ENCODE assay signal across 1 fruit fly cellular context in genomic region chrX:21306485-21307142, dm6.
TF ChIP-seq lines count a peak whose summit lies in the region.

Abca3 (minus strand) TSS chrX:21306665.

TF ChIP-seq in whole organism, embryonic, 481 proteins besides CTCF, POLR2A, EP300 and RAD21 (continued from another document and continues in another):
- TF ChIP-seq CG14441 (GFP tag; IDR thresholded peaks at IDR 0.05; lab: Robert Waterston, UW): no peak
- TF ChIP-seq CG7928 (GFP tag; optimal IDR thresholded peaks at IDR 0.05; lab: Kevin White, UChicago): peak; percentile 33
- TF ChIP-seq CG7963 (GFP tag; IDR thresholded peaks at IDR 0.05; lab: Robert Waterston, UW; ENCODE audit: partially characterized antibody): no peak
- TF ChIP-seq Atf6 (GFP tag; IDR thresholded peaks at IDR 0.05; lab: Robert Waterston, UW): peak; percentile 75; the same call in 1 of the 2 replicates
- TF ChIP-seq CG10267 (tag; optimal IDR thresholded peaks at IDR 0.05; lab: Kevin White, UChicago): peak; percentile 55
- TF ChIP-seq ERR (GFP tag; optimal IDR thresholded peaks at IDR 0.05; lab: Kevin White, UChicago): peak; percentile 27
- no peak for TF ChIP-seq Oaz (GFP tag; IDR thresholded peaks at IDR 0.05; lab: Robert Waterston, UW)
- peak; percentile 11 for TF ChIP-seq Mad (GFP tag; optimal IDR thresholded peaks at IDR 0.05; lab: Kevin White, UChicago)
- peak; percentile 41 for TF ChIP-seq CG10431 (GFP tag; optimal IDR thresholded peaks at IDR 0.05; lab: Kevin White, UChicago)
- TF ChIP-seq CG10366 (GFP tag; IDR thresholded peaks at IDR 0.05; lab: Robert Waterston, UW): peak; percentile 21; the same call in 1 of the 2 replicates
- TF ChIP-seq dmrt11E (tag; optimal IDR thresholded peaks at IDR 0.05; lab: Kevin White, UChicago): peak; percentile 43
- peak; percentile 41; the same call in 1 of the 3 replicates for TF ChIP-seq CG11560 (tag; IDR thresholded peaks at IDR 0.05; lab: Robert Waterston, UW)
- no peak for TF ChIP-seq CG7987 (GFP tag; optimal IDR thresholded peaks at IDR 0.05; lab: Kevin White, UChicago)
- peak; percentile 74 for TF ChIP-seq CG15514 (GFP tag; optimal IDR thresholded peaks at IDR 0.05; lab: Kevin White, UChicago)
- TF ChIP-seq CG13296 (GFP tag; optimal IDR thresholded peaks at IDR 0.05; lab: Kevin White, UChicago): peak; percentile 65
- TF ChIP-seq Sox102F (GFP tag; optimal IDR thresholded peaks at IDR 0.05; lab: Kevin White, UChicago): peak; percentile 14
- TF ChIP-seq pb (GFP tag; optimal IDR thresholded peaks at IDR 0.05; lab: Kevin White, UChicago): peak; percentile 34
- TF ChIP-seq CG18764 (GFP tag; optimal IDR thresholded peaks at IDR 0.05; lab: Kevin White, UChicago): peak; percentile 4
- TF ChIP-seq Doc2 (GFP tag; IDR thresholded peaks at IDR 0.05; lab: Robert Waterston, UW): no peak
- no peak for TF ChIP-seq lbe (GFP tag; optimal IDR thresholded peaks at IDR 0.05; lab: Kevin White, UChicago)
- TF ChIP-seq Hr3 (GFP tag; optimal IDR thresholded peaks at IDR 0.05; lab: Kevin White, UChicago): peak; percentile 35
- no peak for TF ChIP-seq CG16779 (GFP tag; IDR thresholded peaks at IDR 0.05; lab: Robert Waterston, UW)
- TF ChIP-seq CG6683 (GFP tag; optimal IDR thresholded peaks at IDR 0.05; lab: Kevin White, UChicago): no peak
- TF ChIP-seq CG18599 (GFP tag; optimal IDR thresholded peaks at IDR 0.05; lab: Kevin White, UChicago): peak; percentile 84
- peak; percentile 66 for TF ChIP-seq CG9215 (GFP tag; IDR thresholded peaks at IDR 0.05; lab: Robert Waterston, UW)
- peak; percentile 16 for TF ChIP-seq Atf-2 (GFP tag; optimal IDR thresholded peaks at IDR 0.05; lab: Kevin White, UChicago)
- peak; percentile 30 for TF ChIP-seq CG12744 (GFP tag; optimal IDR thresholded peaks at IDR 0.05; lab: Kevin White, UChicago)
- peak; percentile 9 for TF ChIP-seq CG1603 (tag; optimal IDR thresholded peaks at IDR 0.05; lab: Kevin White, UChicago)
- no peak for TF ChIP-seq CG8765 (GFP tag; IDR thresholded peaks at IDR 0.05; lab: Robert Waterston, UW)
- TF ChIP-seq CG18476 (GFP tag; optimal IDR thresholded peaks at IDR 0.05; lab: Kevin White, UChicago): peak; percentile 3
- peak; percentile 54 for TF ChIP-seq wdn (GFP tag; IDR thresholded peaks at IDR 0.05; lab: Robert Waterston, UW)
- TF ChIP-seq amos (GFP tag; IDR thresholded peaks at IDR 0.05; lab: Robert Waterston, UW; ENCODE audit: partially characterized antibody): no peak; the same call in 1 of the 2 replicates
- TF ChIP-seq CG3407 (GFP tag; optimal IDR thresholded peaks at IDR 0.05; lab: Kevin White, UChicago): peak; percentile 25
- TF ChIP-seq so (GFP tag; IDR thresholded peaks at IDR 0.05; lab: Robert Waterston, UW): no peak
- no peak for TF ChIP-seq peb (GFP tag; IDR thresholded peaks at IDR 0.05; lab: Robert Waterston, UW)
- peak in 1 of 3 experiments; percentile 24 for TF ChIP-seq Stat92E (GFP tag; optimal IDR thresholded peaks at IDR 0.05; lab: Kevin White, UChicago)
- TF ChIP-seq crp (GFP tag; optimal IDR thresholded peaks at IDR 0.05; lab: Kevin White, UChicago): peak in 1 of 2 experiments; percentile 75
- TF ChIP-seq hth (optimal IDR thresholded peaks at IDR 0.05; lab: Kevin White, UChicago): no peak
- peak; percentile 66 for TF ChIP-seq scrt (GFP tag; optimal IDR thresholded peaks at IDR 0.05; lab: Kevin White, UChicago)
- TF ChIP-seq Fer3 (tag; optimal IDR thresholded peaks at IDR 0.05; lab: Kevin White, UChicago): peak; percentile 77
- TF ChIP-seq CG10543 (GFP tag; optimal IDR thresholded peaks at IDR 0.05; lab: Kevin White, UChicago): peak; percentile 78
- peak; percentile 53; the same call in 1 of the 2 replicates for TF ChIP-seq NFAT (GFP tag; IDR thresholded peaks at IDR 0.05; lab: Robert Waterston, UW)
- TF ChIP-seq HHEX (GFP tag; optimal IDR thresholded peaks at IDR 0.05; lab: Kevin White, UChicago): peak; percentile 47
- TF ChIP-seq CG31224 (GFP tag; IDR thresholded peaks at IDR 0.05; lab: Robert Waterston, UW): 0 out of 2 replicates have a peak, but pooled peaks have one; percentile 12
- TF ChIP-seq ind (GFP tag; optimal IDR thresholded peaks at IDR 0.05; lab: Kevin White, UChicago): peak; percentile 59
- no peak for TF ChIP-seq CG33213 (GFP tag; optimal IDR thresholded peaks at IDR 0.05; lab: Kevin White, UChicago)
- TF ChIP-seq NK7.1 (GFP tag; optimal IDR thresholded peaks at IDR 0.05; lab: Kevin White, UChicago): no peak
- peak; percentile 68 for TF ChIP-seq Ptx1 (GFP tag; IDR thresholded peaks at IDR 0.05; lab: Robert Waterston, UW)
- TF ChIP-seq Meics (GFP tag; optimal IDR thresholded peaks at IDR 0.05; lab: Kevin White, UChicago): peak; percentile 77
- TF ChIP-seq CG9609 (GFP tag; optimal IDR thresholded peaks at IDR 0.05; lab: Kevin White, UChicago): peak; percentile 62
- TF ChIP-seq hb (GFP tag; IDR thresholded peaks at IDR 0.05; lab: Robert Waterston, UW; ENCODE audit: partially characterized antibody): no peak
- peak; percentile 58 for TF ChIP-seq pfk (GFP tag; optimal IDR thresholded peaks at IDR 0.05; lab: Kevin White, UChicago)
- TF ChIP-seq ci (GFP tag; IDR thresholded peaks at IDR 0.05; lab: Robert Waterston, UW): no peak
- peak; percentile 33 to 39 for TF ChIP-seq chif (GFP tag; optimal IDR thresholded peaks at IDR 0.05; lab: Kevin White, UChicago)
- TF ChIP-seq CG13123 (GFP tag; optimal IDR thresholded peaks at IDR 0.05; lab: Kevin White, UChicago): no peak
- TF ChIP-seq dm (GFP tag; optimal IDR thresholded peaks at IDR 0.05; lab: Kevin White, UChicago): no peak
- no peak for TF ChIP-seq Ravus (GFP tag; IDR thresholded peaks at IDR 0.05; lab: Robert Waterston, UW)
- TF ChIP-seq CG6854 (GFP tag; optimal IDR thresholded peaks at IDR 0.05; lab: Kevin White, UChicago): no peak
- TF ChIP-seq caup (GFP tag; optimal IDR thresholded peaks at IDR 0.05; lab: Kevin White, UChicago; ENCODE audit: severe bottlenecking): peak; percentile 51
- peak; percentile 63 for TF ChIP-seq shn (GFP tag; optimal IDR thresholded peaks at IDR 0.05; lab: Kevin White, UChicago)
- no peak for TF ChIP-seq Hr39 (optimal IDR thresholded peaks at IDR 0.05; lab: Kevin White, UChicago)
- 0 out of 3 replicates have a peak, but pooled peaks have one; percentile 26 for TF ChIP-seq Opbp (GFP tag; IDR thresholded peaks at IDR 0.05; lab: Robert Waterston, UW; ENCODE audit: partially characterized antibody)
- no peak for TF ChIP-seq CG17802 (tag; optimal IDR thresholded peaks at IDR 0.05; lab: Kevin White, UChicago)
- peak; percentile 2 for TF ChIP-seq CG6254 (GFP tag; optimal IDR thresholded peaks at IDR 0.05; lab: Kevin White, UChicago)
- peak; percentile 13 for TF ChIP-seq zen (tag; optimal IDR thresholded peaks at IDR 0.05; lab: Kevin White, UChicago)
- no peak for TF ChIP-seq unc-4 (GFP tag; IDR thresholded peaks at IDR 0.05; lab: Robert Waterston, UW; ENCODE audit: partially characterized antibody)
- TF ChIP-seq lov (optimal IDR thresholded peaks at IDR 0.05; lab: Kevin White, UChicago): no peak
- no peak for TF ChIP-seq lov (GFP tag; IDR thresholded peaks at IDR 0.05; lab: Robert Waterston, UW)
- TF ChIP-seq YL-1 (GFP tag; optimal IDR thresholded peaks at IDR 0.05; lab: Kevin White, UChicago): peak; percentile 2
- TF ChIP-seq stwl (tag; optimal IDR thresholded peaks at IDR 0.05; lab: Kevin White, UChicago): peak; percentile 30
- TF ChIP-seq tna (GFP tag; IDR thresholded peaks at IDR 0.05; lab: Robert Waterston, UW; ENCODE audit: partially characterized antibody): no peak
- TF ChIP-seq HLH54F (GFP tag; optimal IDR thresholded peaks at IDR 0.05; lab: Kevin White, UChicago): peak; percentile 50
- peak; percentile 80 for TF ChIP-seq grau (tag; optimal IDR thresholded peaks at IDR 0.05; lab: Kevin White, UChicago)
- peak; percentile 82 for TF ChIP-seq Hmr (GFP tag; optimal IDR thresholded peaks at IDR 0.05; lab: Kevin White, UChicago)
- peak; percentile 39; the same call in 1 of the 3 replicates for TF ChIP-seq ken (GFP tag; IDR thresholded peaks at IDR 0.05; lab: Robert Waterston, UW)
- peak; percentile 71 for TF ChIP-seq sob (GFP tag; IDR thresholded peaks at IDR 0.05; lab: Robert Waterston, UW)
- peak; percentile 4 for TF ChIP-seq CG16815 (GFP tag; optimal IDR thresholded peaks at IDR 0.05; lab: Kevin White, UChicago)
- TF ChIP-seq Eip74EF (GFP tag; optimal IDR thresholded peaks at IDR 0.05; lab: Kevin White, UChicago): peak in 1 of 2 experiments; percentile 17
- TF ChIP-seq CG31441 (GFP tag; IDR thresholded peaks at IDR 0.05; lab: Robert Waterston, UW): peak; percentile 49
- no peak for TF ChIP-seq CG3065 (GFP tag; optimal IDR thresholded peaks at IDR 0.05; lab: Kevin White, UChicago)
- TF ChIP-seq ssp (GFP tag; IDR thresholded peaks at IDR 0.05; lab: Robert Waterston, UW): no peak
- TF ChIP-seq ewg (GFP tag; optimal IDR thresholded peaks at IDR 0.05; lab: Kevin White, UChicago): peak; percentile 11
- no peak for TF ChIP-seq onecut (GFP tag; IDR thresholded peaks at IDR 0.05; lab: Robert Waterston, UW)
- no peak for TF ChIP-seq run (tag; optimal IDR thresholded peaks at IDR 0.05; lab: Kevin White, UChicago)
- peak; percentile 64 for TF ChIP-seq CG13775 (GFP tag; optimal IDR thresholded peaks at IDR 0.05; lab: Kevin White, UChicago)
- peak; percentile 68 for TF ChIP-seq CG18262 (tag; optimal IDR thresholded peaks at IDR 0.05; lab: Kevin White, UChicago)
- no peak for TF ChIP-seq D (optimal IDR thresholded peaks at IDR 0.05; lab: Kevin White, UChicago)
- TF ChIP-seq D (GFP tag; optimal IDR thresholded peaks at IDR 0.05; lab: Kevin White, UChicago): peak; percentile 39
- TF ChIP-seq mam (GFP tag; optimal IDR thresholded peaks at IDR 0.05; lab: Kevin White, UChicago): peak; percentile 68
- TF ChIP-seq Nf-YA (GFP tag; IDR thresholded peaks at IDR 0.05; lab: Robert Waterston, UW): no peak
- peak; percentile 69 for TF ChIP-seq PHDP (tag; optimal IDR thresholded peaks at IDR 0.05; lab: Kevin White, UChicago)
- no peak for TF ChIP-seq mld (GFP tag; IDR thresholded peaks at IDR 0.05; lab: Robert Waterston, UW; ENCODE audit: partially characterized antibody)
- peak; percentile 49; the same call in 1 of the 3 replicates for TF ChIP-seq CG14050 (GFP tag; IDR thresholded peaks at IDR 0.05; lab: Robert Waterston, UW)
- no peak; the same call in 1 of the 2 replicates for TF ChIP-seq sens-2 (GFP tag; IDR thresholded peaks at IDR 0.05; lab: Robert Waterston, UW)
- TF ChIP-seq CG11247 (GFP tag; IDR thresholded peaks at IDR 0.05; lab: Robert Waterston, UW): peak; percentile 40; the same call in 1 of the 2 replicates
- TF ChIP-seq sd (tag; optimal IDR thresholded peaks at IDR 0.05; lab: Kevin White, UChicago): no peak
- TF ChIP-seq hkb (optimal IDR thresholded peaks at IDR 0.05; lab: Kevin White, UChicago): peak; percentile 47
- peak; percentile 41; the same call in 1 of the 2 replicates for TF ChIP-seq hkb (GFP tag; IDR thresholded peaks at IDR 0.05; lab: Robert Waterston, UW)
- peak; percentile 12 for TF ChIP-seq org-1 (GFP tag; optimal IDR thresholded peaks at IDR 0.05; lab: Kevin White, UChicago)
- no peak for TF ChIP-seq CG7745 (tag; optimal IDR thresholded peaks at IDR 0.05; lab: Kevin White, UChicago)
- TF ChIP-seq H15 (GFP tag; IDR thresholded peaks at IDR 0.05; lab: Robert Waterston, UW): no peak
- TF ChIP-seq emc (GFP tag; optimal IDR thresholded peaks at IDR 0.05; lab: Kevin White, UChicago): no peak
- peak; percentile 56 for TF ChIP-seq crc (GFP tag; optimal IDR thresholded peaks at IDR 0.05; lab: Kevin White, UChicago)
- peak; percentile 37 for TF ChIP-seq BEAF-32 (GFP tag; optimal IDR thresholded peaks at IDR 0.05; lab: Kevin White, UChicago)
- TF ChIP-seq psq (GFP tag; optimal IDR thresholded peaks at IDR 0.05; lab: Kevin White, UChicago): no peak
- peak; percentile 42 for TF ChIP-seq schlank (tag; optimal IDR thresholded peaks at IDR 0.05; lab: Kevin White, UChicago)
- no peak for TF ChIP-seq MTF-1 (GFP tag; optimal IDR thresholded peaks at IDR 0.05; lab: Kevin White, UChicago; ENCODE audit: borderline replicate concordance)
- peak; percentile 47 for TF ChIP-seq CG12299 (tag; optimal IDR thresholded peaks at IDR 0.05; lab: Kevin White, UChicago)
- peak; percentile 59 for TF ChIP-seq cwo (GFP tag; optimal IDR thresholded peaks at IDR 0.05; lab: Kevin White, UChicago)
- peak; percentile 35; the same call in 1 of the 2 replicates for TF ChIP-seq sisA (GFP tag; IDR thresholded peaks at IDR 0.05; lab: Robert Waterston, UW)
- peak; percentile 13 for TF ChIP-seq HmgD (GFP tag; optimal IDR thresholded peaks at IDR 0.05; lab: Kevin White, UChicago)
- TF ChIP-seq CG14710 (tag; optimal IDR thresholded peaks at IDR 0.05; lab: Kevin White, UChicago): peak; percentile 55
- no peak for TF ChIP-seq Bgb (GFP tag; IDR thresholded peaks at IDR 0.05; lab: Robert Waterston, UW; ENCODE audit: partially characterized antibody)
- no peak for TF ChIP-seq Hand (GFP tag; optimal IDR thresholded peaks at IDR 0.05; lab: Kevin White, UChicago)
- peak; percentile 34 for TF ChIP-seq CG10979 (tag; optimal IDR thresholded peaks at IDR 0.05; lab: Kevin White, UChicago)
- no peak for TF ChIP-seq CG2875 (GFP tag; optimal IDR thresholded peaks at IDR 0.05; lab: Kevin White, UChicago)
- TF ChIP-seq Ets65A (GFP tag; lab: Kevin White, UChicago): peak; percentile 93
- TF ChIP-seq Sin3A (optimal IDR thresholded peaks at IDR 0.05; lab: Kevin White, UChicago): peak; percentile 38
- peak; percentile 82 for TF ChIP-seq Rfx (GFP tag; IDR thresholded peaks at IDR 0.05; lab: Robert Waterston, UW)
- peak; percentile 45; the same call in 1 of the 3 replicates for TF ChIP-seq CG11093 (GFP tag; IDR thresholded peaks at IDR 0.05; lab: Robert Waterston, UW)
- peak; percentile 55 for TF ChIP-seq Xbp1 (GFP tag; optimal IDR thresholded peaks at IDR 0.05; lab: Kevin White, UChicago)
- no peak for TF ChIP-seq CG1832 (GFP tag; optimal IDR thresholded peaks at IDR 0.05; lab: Kevin White, UChicago)
- no peak for TF ChIP-seq CG10462 (GFP tag; optimal IDR thresholded peaks at IDR 0.05; lab: Kevin White, UChicago)
- peak; percentile 91 for TF ChIP-seq kni (GFP tag; optimal IDR thresholded peaks at IDR 0.05; lab: Kevin White, UChicago)
- TF ChIP-seq stc (GFP tag; IDR thresholded peaks at IDR 0.05; lab: Robert Waterston, UW): no peak
- TF ChIP-seq vnd (GFP tag; IDR thresholded peaks at IDR 0.05; lab: Robert Waterston, UW; ENCODE audit: partially characterized antibody): no peak
- TF ChIP-seq usp (GFP tag; optimal IDR thresholded peaks at IDR 0.05; lab: Kevin White, UChicago): no peak
- TF ChIP-seq CoRest (tag; optimal IDR thresholded peaks at IDR 0.05; lab: Kevin White, UChicago): peak; percentile 78
- peak; percentile 22; the same call in 1 of the 2 replicates for TF ChIP-seq Adf1 (GFP tag; IDR thresholded peaks at IDR 0.05; lab: Robert Waterston, UW)
- peak; percentile 41; the same call in 1 of the 2 replicates for TF ChIP-seq CG4404 (GFP tag; IDR thresholded peaks at IDR 0.05; lab: Robert Waterston, UW)
